Worm (Caenorhabditis elegans) whole organism, young adult: Measurements from ENCODE around the gene T07A9.12.

Source experiments
- B0035.1 ChIP-seq: sonication (generic microtip); optimal IDR thresholded peaks from 2 replicates; lab custom pipeline; 2016; ENCODE audit warnings: missing genetic modification characterization, mild to moderate bottlenecking, missing compliant biosample characterization, missing genotype, missing genetic modification reagents
- B0261.1 ChIP-seq: sonication (generic microtip); optimal IDR thresholded peaks from 2 replicates; lab custom pipeline; 2016; ENCODE audit warnings: mild to moderate bottlenecking, missing genetic modification characterization, moderate library complexity, missing compliant biosample characterization
- B0336.3 ChIP-seq: fragments of 200-800 bp; sonication (Bioruptor generic); IDR thresholded peaks from 2 replicates; pipeline ENCODE4 v1.3.6; 2022; ENCODE audit warnings: missing genetic modification characterization, missing compliant biosample characterization
- F23B12.7 ChIP-seq: sonication (generic microtip); optimal IDR thresholded peaks from 2 replicates; lab custom pipeline; 2017; ENCODE audit warnings: missing genetic modification characterization, mild to moderate bottlenecking, missing compliant biosample characterization, antibody characterized with exemption, moderate library complexity; ENCODE audit not compliant: insufficient read depth
- F39B2.1 ChIP-seq: fragments of 200-800 bp; sonication (Bioruptor generic); IDR thresholded peaks from 2 replicates; pipeline ENCODE4 v1.3.6; 2022; ENCODE audit warnings: missing genetic modification reagents, missing genetic modification characterization, missing compliant biosample characterization
- F52B5.7 ChIP-seq: sonication (generic microtip); optimal IDR thresholded peaks from 2 replicates; lab custom pipeline; 2016; ENCODE audit warnings: mild to moderate bottlenecking, missing genetic modification characterization, missing compliant biosample characterization
- F55B11.4 ChIP-seq: sonication (generic microtip); optimal IDR thresholded peaks from 2 replicates; lab custom pipeline; 2016; ENCODE audit warnings: missing compliant biosample characterization, missing genetic modification characterization, borderline replicate concordance; ENCODE audit not compliant: insufficient read depth
- F57A8.1 ChIP-seq: fragments of 200-800 bp; sonication (Bioruptor generic); optimal IDR thresholded peaks from 2 replicates; lab custom pipeline; 2018; ENCODE audit warnings: mild to moderate bottlenecking, missing genetic modification characterization, moderate library complexity, missing compliant biosample characterization
- T07F8.4 ChIP-seq: sonication (generic microtip); optimal IDR thresholded peaks from 2 replicates; lab custom pipeline; 2016; ENCODE audit warnings: mild to moderate bottlenecking, missing genetic modification characterization, moderate library complexity, missing compliant biosample characterization
- T26A5.8 ChIP-seq: sonication (generic microtip); optimal IDR thresholded peaks from 2 replicates; lab custom pipeline; 2016; ENCODE audit warnings: missing genetic modification characterization, missing compliant biosample characterization
- Y95B8A.8 ChIP-seq: fragments of 200-800 bp; sonication (Bioruptor generic); IDR thresholded peaks from 2 replicates; pipeline ENCODE4 v1.3.6; 2022; ENCODE audit warnings: missing genetic modification reagents, missing genetic modification characterization, missing compliant biosample characterization
- ama-1 ChIP-seq, 3 experiments: fragments of 150-350 bp in 1 of 3; sonication (generic microtip) in 2 of 3; optimal IDR thresholded peaks; 2 replicates each; lab custom pipeline; 2014 to 2018; ENCODE audit warnings: missing biosample characterization in 2 of 3, missing genetic modification characterization in 2 of 3, missing genetic modification reagents in 2 of 3
- atf-7 ChIP-seq: sonication (generic microtip); optimal IDR thresholded peaks from 2 replicates; lab custom pipeline; 2017; ENCODE audit warnings: mild to moderate bottlenecking, missing genetic modification characterization, missing compliant biosample characterization
- athp-1 ChIP-seq: sonication (generic microtip); optimal IDR thresholded peaks from 2 replicates; lab custom pipeline; 2017; ENCODE audit warnings: mild to moderate bottlenecking, missing genetic modification characterization, missing compliant biosample characterization
- attf-3 ChIP-seq: fragments of 200-800 bp; sonication (Bioruptor generic); conservative IDR thresholded peaks from 2 replicates; pipeline ENCODE4 v1.3.6; 2022; ENCODE audit warnings: missing genetic modification reagents, missing genetic modification characterization, missing compliant biosample characterization
- cebp-2 ChIP-seq: fragments of 200-800 bp; sonication (Bioruptor generic); IDR thresholded peaks from 2 replicates; pipeline ENCODE4 v1.3.6; 2022; ENCODE audit warnings: missing genetic modification characterization, missing compliant biosample characterization
- ceh-27 ChIP-seq: fragments of 200-800 bp; sonication (Bioruptor generic); optimal IDR thresholded peaks from 2 replicates; lab custom pipeline; 2018; ENCODE audit warnings: mild to moderate bottlenecking, missing genetic modification characterization, moderate library complexity, missing compliant biosample characterization
- ceh-58 ChIP-seq: fragments of 200-800 bp; sonication (Bioruptor generic); IDR thresholded peaks from 2 replicates; pipeline ENCODE4 v1.3.6; 2022; ENCODE audit warnings: missing genetic modification characterization, missing compliant biosample characterization
- dox-1 ChIP-seq: fragments of 200-800 bp; sonication (Bioruptor generic); IDR thresholded peaks from 2 replicates; pipeline ENCODE4 v1.3.6; 2022; ENCODE audit warnings: missing genetic modification reagents, missing genetic modification characterization, missing compliant biosample characterization
- dpff-1 ChIP-seq: sonication (generic microtip); optimal IDR thresholded peaks from 2 replicates; lab custom pipeline; 2017; ENCODE audit warnings: mild to moderate bottlenecking, missing genetic modification characterization, missing compliant biosample characterization
- dpl-1 ChIP-seq: fragments of 150-350 bp; optimal IDR thresholded peaks from 2 replicates; lab custom pipeline; 2014; ENCODE audit warnings: missing biosample characterization, missing genetic modification reagents, missing genetic modification characterization
- fkh-3 ChIP-seq: sonication (generic microtip); optimal IDR thresholded peaks from 2 replicates; lab custom pipeline; 2016; ENCODE audit warnings: mild to moderate bottlenecking, missing genetic modification characterization, missing compliant biosample characterization
- hlh-26 ChIP-seq: fragments of 200-800 bp; sonication (Bioruptor generic); conservative IDR thresholded peaks from 2 replicates; pipeline ENCODE4 v1.3.6; 2022; ENCODE audit warnings: missing genetic modification reagents, missing genetic modification characterization, missing compliant biosample characterization
- hmg-1.2 ChIP-seq: fragments of 200-800 bp; sonication (Bioruptor generic); IDR thresholded peaks from 2 replicates; pipeline ENCODE4 v1.3.6; 2022; ENCODE audit warnings: missing genetic modification reagents, missing genetic modification characterization, missing compliant biosample characterization
- hsf-1 ChIP-seq: fragments of 200-800 bp; sonication (Bioruptor generic); IDR thresholded peaks from 2 replicates; pipeline ENCODE4 v1.3.6; 2022; ENCODE audit warnings: missing genetic modification reagents, missing genetic modification characterization, missing compliant biosample characterization
- lin-26 ChIP-seq: fragments of 200-800 bp; sonication (Bioruptor generic); IDR thresholded peaks from 2 replicates; pipeline ENCODE4 v1.3.6; 2022; ENCODE audit warnings: missing genetic modification reagents, missing genetic modification characterization, missing compliant biosample characterization
- lin-35 ChIP-seq, 3 experiments: fragments of 150-350 bp in 2 of 3; sonication (generic microtip) in 1 of 3; optimal IDR thresholded peaks; 2 replicates each; lab custom pipeline; 2014 to 2018; ENCODE audit warnings: missing biosample characterization in 3 of 3, missing genetic modification characterization in 3 of 3, missing genetic modification reagents in 3 of 3
- lin-54 ChIP-seq: fragments of 200-800 bp; sonication (Bioruptor generic); optimal IDR thresholded peaks from 2 replicates; lab custom pipeline; 2018; ENCODE audit warnings: mild to moderate bottlenecking, missing genetic modification characterization, missing compliant biosample characterization
- lir-1 ChIP-seq: fragments of 200-800 bp; sonication (Bioruptor generic); conservative IDR thresholded peaks from 2 replicates; pipeline ENCODE4 v1.3.6; 2022; ENCODE audit warnings: missing genetic modification reagents, missing genetic modification characterization, missing compliant biosample characterization
- lsy-27 ChIP-seq: sonication (generic microtip); optimal IDR thresholded peaks from 2 replicates; lab custom pipeline; 2017; ENCODE audit warnings: missing genetic modification characterization, mild to moderate bottlenecking, missing compliant biosample characterization, antibody characterized with exemption, missing genotype, borderline replicate concordance; ENCODE audit not compliant: insufficient read depth
- madf-10 ChIP-seq: sonication (generic microtip); optimal IDR thresholded peaks from 2 replicates; lab custom pipeline; 2016; ENCODE audit warnings: mild to moderate bottlenecking, missing genetic modification characterization, missing compliant biosample characterization
- madf-6 ChIP-seq: fragments of 200-800 bp; sonication (Bioruptor generic); IDR thresholded peaks from 2 replicates; pipeline ENCODE4 v1.3.6; 2022; ENCODE audit warnings: missing genetic modification reagents, missing genetic modification characterization, missing compliant biosample characterization
- mes-4 ChIP-seq: sonication (generic microtip); optimal IDR thresholded peaks from 2 replicates; lab custom pipeline; 2016; ENCODE audit warnings: missing genotype, missing genetic modification characterization, missing compliant biosample characterization
- nfya-2 ChIP-seq: fragments of 200-800 bp; sonication (Bioruptor generic); IDR thresholded peaks from 2 replicates; pipeline ENCODE4 v1.3.6; 2022; ENCODE audit warnings: missing genetic modification reagents, missing genetic modification characterization, missing compliant biosample characterization
- nfyb-1 ChIP-seq: fragments of 200-800 bp; sonication (Bioruptor generic); IDR thresholded peaks from 2 replicates; pipeline ENCODE4 v1.3.6; 2022; ENCODE audit warnings: missing genetic modification reagents, missing genetic modification characterization, missing compliant biosample characterization
- nhr-120 ChIP-seq: fragments of 200-800 bp; sonication (Bioruptor generic); IDR thresholded peaks from 2 replicates; pipeline ENCODE4 v1.3.6; 2022; ENCODE audit warnings: missing genetic modification characterization, missing compliant biosample characterization
- nhr-80 ChIP-seq: sonication (generic microtip); optimal IDR thresholded peaks from 2 replicates; lab custom pipeline; 2016; ENCODE audit warnings: missing genetic modification characterization, missing compliant biosample characterization
- nhr-90 ChIP-seq: sonication (generic microtip); optimal IDR thresholded peaks from 2 replicates; lab custom pipeline; 2016; ENCODE audit warnings: missing genotype, mild to moderate bottlenecking, missing genetic modification characterization, missing compliant biosample characterization
- rpc-1 ChIP-seq, 2 experiments: fragments of 150-350 bp in 1 of 2; sonication (generic microtip) in 1 of 2; optimal IDR thresholded peaks; 2 replicates each; lab custom pipeline; 2014 to 2018; ENCODE audit warnings: missing biosample characterization in 1 of 2, missing genetic modification characterization in 1 of 2, missing genetic modification reagents in 1 of 2, missing genotype in 1 of 2
- sdz-38 ChIP-seq: sonication (generic microtip); optimal IDR thresholded peaks from 2 replicates; lab custom pipeline; 2016; ENCODE audit warnings: missing genotype, missing genetic modification characterization, missing compliant biosample characterization
- snpc-1.1 ChIP-seq: sonication (generic microtip); optimal IDR thresholded peaks from 2 replicates; lab custom pipeline; 2017; ENCODE audit warnings: missing genetic modification characterization, mild to moderate bottlenecking, missing compliant biosample characterization, antibody characterized with exemption, moderate library complexity, missing genotype, missing genetic modification reagents; ENCODE audit not compliant: insufficient read depth
- somi-1 ChIP-seq: fragments of 200-800 bp; sonication (Bioruptor generic); optimal IDR thresholded peaks from 2 replicates; lab custom pipeline; 2018; ENCODE audit warnings: mild to moderate bottlenecking, missing genetic modification characterization, missing compliant biosample characterization
- unc-62 ChIP-seq: fragments of 150-350 bp; optimal IDR thresholded peaks from 2 replicates; lab custom pipeline; 2014; ENCODE audit warnings: missing biosample characterization, missing genetic modification reagents, missing genetic modification characterization
- xnd-1 ChIP-seq: sonication (generic microtip); optimal IDR thresholded peaks from 2 replicates; lab custom pipeline; 2016; ENCODE audit warnings: missing genotype, missing genetic modification reagents, missing genetic modification characterization, missing compliant biosample characterization
- zfh-2 ChIP-seq: fragments of 200-800 bp; sonication (Bioruptor generic); conservative IDR thresholded peaks from 2 replicates; pipeline ENCODE4 v1.3.6; 2022; ENCODE audit warnings: missing genetic modification reagents, missing genetic modification characterization, missing compliant biosample characterization
- zim-3 ChIP-seq: sonication (generic microtip); optimal IDR thresholded peaks from 2 replicates; lab custom pipeline; 2017; ENCODE audit warnings: mild to moderate bottlenecking, missing genetic modification characterization, moderate library complexity, missing compliant biosample characterization
- ztf-26 ChIP-seq: sonication (generic microtip); optimal IDR thresholded peaks from 2 replicates; lab custom pipeline; 2017; ENCODE audit warnings: missing genetic modification characterization, missing compliant biosample characterization

Gene T07A9.12

DNA sequence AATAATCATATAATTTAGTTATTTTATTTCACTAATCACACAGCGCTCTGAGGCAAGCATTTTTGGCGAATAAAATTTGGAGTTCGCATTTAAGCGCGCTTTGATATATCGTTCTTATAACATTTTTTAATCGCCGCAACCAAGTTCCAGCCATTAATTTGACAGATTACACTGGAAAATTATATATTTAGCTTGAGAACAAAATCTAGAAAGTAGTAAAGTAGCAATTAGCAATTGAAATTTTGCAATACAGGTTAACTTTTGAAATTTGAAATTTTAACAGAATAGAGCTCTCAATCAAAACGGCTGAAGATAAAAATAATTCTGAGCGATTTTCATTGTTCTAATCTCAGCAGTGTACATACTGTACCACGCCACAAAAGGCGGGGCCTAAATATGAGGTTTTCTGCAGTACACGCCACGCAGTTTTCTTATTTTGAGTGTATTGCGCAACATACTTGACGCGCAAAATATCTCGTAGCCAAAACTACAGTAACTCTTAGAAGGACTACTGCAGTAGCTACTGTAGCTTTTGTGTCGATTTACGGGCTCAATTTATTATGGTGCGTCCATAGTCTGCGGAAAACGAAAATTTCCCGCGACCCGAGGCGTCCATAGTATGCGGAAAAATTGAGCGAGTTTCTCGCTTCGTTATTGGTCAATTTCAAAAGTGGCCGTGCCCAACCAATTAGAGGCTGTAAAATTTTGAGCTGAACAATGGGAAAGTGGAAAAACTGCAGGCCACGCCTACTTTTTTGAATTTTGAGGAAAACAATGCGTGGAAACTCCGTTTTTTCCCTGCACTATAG lies 16.6 kb downstream of the T07A9.12 start (continued):
- no peak for TF ChIP-seq Y95B8A.8 (GFP tag; lab: Robert Waterston, UW)
- TF ChIP-seq cebp-2 (GFP tag; lab: Robert Waterston, UW): 0 out of 2 replicates have a peak, but pooled peaks have one; percentile 36
- peak; percentile 17 for TF ChIP-seq athp-1
- no peak for TF ChIP-seq madf-10
- TF ChIP-seq xnd-1 (tag; lab: Kevin White, UChicago): no peak
- TF ChIP-seq nhr-120 (GFP tag; lab: Robert Waterston, UW): no peak
- no peak for TF ChIP-seq ceh-27 (GFP tag; lab: Kevin White, UChicago)
- no peak for TF ChIP-seq lir-1 (GFP tag; lab: Robert Waterston, UW)
- no peak for TF ChIP-seq B0261.1 (tag; lab: Kevin White, UChicago)
- no peak for TF ChIP-seq unc-62 (GFP tag; lab: Kevin White, UChicago)
- TF ChIP-seq dpff-1: peak; percentile 61
- TF ChIP-seq nhr-90 (tag; lab: Kevin White, UChicago): no peak
- TF ChIP-seq B0336.3 (GFP tag; lab: Robert Waterston, UW): no peak
- TF ChIP-seq T26A5.8 (tag; lab: Kevin White, UChicago): no peak
- TF ChIP-seq F39B2.1 (GFP tag; lab: Robert Waterston, UW): peak; percentile 83
- TF ChIP-seq B0035.1 (tag; lab: Kevin White, UChicago): no peak
- TF ChIP-seq ztf-26 (tag; lab: Kevin White, UChicago): no peak
- no peak for TF ChIP-seq lsy-27 (tag; lab: Kevin White, UChicago)
- TF ChIP-seq dpl-1 (GFP tag; lab: Kevin White, UChicago): no peak
- TF ChIP-seq F23B12.7: no peak
- no peak for TF ChIP-seq attf-3
- TF ChIP-seq lin-54: peak; percentile 32
- no peak for TF ChIP-seq sdz-38
- TF ChIP-seq F52B5.7 (tag; lab: Kevin White, UChicago): no peak
- peak; percentile 66 for TF ChIP-seq hsf-1 (GFP tag; lab: Robert Waterston, UW)
- TF ChIP-seq snpc-1.1 (tag; lab: Kevin White, UChicago): peak; percentile 67
- TF ChIP-seq zfh-2 (GFP tag; lab: Robert Waterston, UW): no peak
- no peak for TF ChIP-seq T07F8.4
- peak; percentile 59; the same call in 1 of the 2 replicates for TF ChIP-seq nfya-2 (GFP tag; lab: Robert Waterston, UW)
- peak; percentile 59 for TF ChIP-seq madf-6 (GFP tag; lab: Robert Waterston, UW)
- TF ChIP-seq ama-1 (optimal IDR thresholded peaks at IDR 0.05; lab: Kevin White, UChicago): no peak
- TF ChIP-seq ama-1 (GFP tag; optimal IDR thresholded peaks at IDR 0.05; lab: Kevin White, UChicago): peak; percentile 34 to 83
- TF ChIP-seq zim-3 (tag; lab: Kevin White, UChicago): peak; percentile 69
- 0 out of 2 replicates have a peak, but pooled peaks have one; percentile 66 for TF ChIP-seq ceh-58
- TF ChIP-seq rpc-1 (optimal IDR thresholded peaks at IDR 0.05; lab: Kevin White, UChicago): no peak
- TF ChIP-seq rpc-1 (tag; optimal IDR thresholded peaks at IDR 0.05; lab: Kevin White, UChicago): no peak
- no peak for TF ChIP-seq fkh-3 (tag; lab: Kevin White, UChicago)
- no peak for TF ChIP-seq hlh-26 (GFP tag; lab: Robert Waterston, UW)
- no peak for TF ChIP-seq somi-1 (GFP tag; lab: Kevin White, UChicago)
- TF ChIP-seq lin-26: peak; percentile 65; the same call in 1 of the 2 replicates
- TF ChIP-seq atf-7 (tag; lab: Kevin White, UChicago): peak; percentile 17
- no peak for TF ChIP-seq lin-35 (GFP tag; optimal IDR thresholded peaks at IDR 0.05; lab: Kevin White, UChicago)
- no peak; the same call in 1 of the 2 replicates for TF ChIP-seq hmg-1.2 (GFP tag; lab: Robert Waterston, UW)
- TF ChIP-seq F57A8.1 (GFP tag; lab: Kevin White, UChicago): no peak
- 0 out of 2 replicates have a peak, but pooled peaks have one; percentile 22 for TF ChIP-seq nfyb-1 (GFP tag; lab: Robert Waterston, UW)
- no peak for TF ChIP-seq dox-1
- TF ChIP-seq F55B11.4 (tag; lab: Kevin White, UChicago): no peak
- no peak for TF ChIP-seq nhr-80
- no peak for TF ChIP-seq mes-4 (tag; lab: Kevin White, UChicago)
